Fruit fly (Drosophila melanogaster): ENCODE data around the gene MtnA.

DNA sequence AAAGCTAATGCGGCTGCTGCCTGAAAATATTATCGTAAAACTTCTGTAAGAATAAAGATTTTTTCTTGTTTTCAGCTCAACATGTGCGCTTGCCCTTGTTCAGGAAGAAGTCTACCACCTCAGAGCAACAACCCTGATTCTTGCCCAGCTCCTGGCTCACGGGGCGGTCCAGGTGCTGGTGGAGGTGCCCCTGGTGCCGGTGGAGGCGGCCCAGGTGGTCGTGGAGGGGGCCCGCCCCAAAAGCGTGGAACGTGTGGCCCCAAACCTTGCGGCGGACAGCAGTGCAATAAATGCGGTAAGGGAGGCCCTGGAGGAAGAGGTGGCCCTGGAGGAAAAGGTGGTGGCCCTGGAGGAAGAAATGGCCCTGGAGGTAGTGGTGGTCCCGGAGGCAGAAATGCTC lies 40.2 kb downstream of the MtnA start:
- no peak for TF ChIP-seq pan (optimal IDR thresholded peaks at IDR 0.05)
- no peak for TF ChIP-seq psq (optimal IDR thresholded peaks at IDR 0.05)
- no peak for TF ChIP-seq CG8478 (optimal IDR thresholded peaks at IDR 0.05)
- TF ChIP-seq Dll (optimal IDR thresholded peaks at IDR 0.05) = no peak
- no peak for TF ChIP-seq usp (GFP tag; optimal IDR thresholded peaks at IDR 0.05)
- TF ChIP-seq EcR (GFP tag; optimal IDR thresholded peaks at IDR 0.05) = no peak
